Worm (Caenorhabditis elegans): ENCODE measurements around the gene ptp-5.1.

DNA sequence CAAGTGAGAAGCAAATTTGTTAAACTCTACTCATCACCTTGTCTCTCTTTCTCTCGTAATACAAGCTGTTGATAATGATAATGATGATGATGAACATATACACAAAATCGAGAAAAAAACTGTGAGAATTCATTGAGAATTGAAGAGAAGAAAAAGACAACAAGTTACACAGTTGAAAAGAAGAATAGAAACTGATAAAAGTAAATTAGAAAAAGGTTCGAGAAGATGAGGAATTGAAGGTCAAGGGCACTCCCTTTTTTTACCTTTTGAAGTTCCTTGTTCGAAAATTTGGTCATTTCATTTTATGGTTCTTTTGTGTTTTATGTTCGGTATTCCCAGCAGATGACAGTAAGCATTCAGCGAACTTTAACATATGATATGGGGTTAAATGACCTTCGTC is 50.2 kb downstream of the ptp-5.1 start:
- TF ChIP-seq ztf-23 (GFP tag; IDR thresholded peaks at IDR 0.05) (no peak), flt-1 (GFP tag; IDR thresholded peaks at IDR 0.05) (no peak), cog-1 (tag; optimal IDR thresholded peaks at IDR 0.05) (no peak)
